Worm (Caenorhabditis elegans) whole organism, L4/young adult: Measurements from ENCODE around the gene F28H7.7.

Experiments used
- W03F9.2 ChIP-seq: fragments of 150-350 bp; optimal IDR thresholded peaks from 2 replicates; lab custom pipeline; 2014; ENCODE audit warnings: missing biosample characterization, missing genetic modification characterization
- dao-5 ChIP-seq: sonication (generic microtip); optimal IDR thresholded peaks from 2 replicates; lab custom pipeline; 2016; ENCODE audit warnings: missing genotype, missing genetic modification characterization, moderate library complexity, missing compliant biosample characterization
- him-1 ChIP-seq: sonication (generic microtip); optimal IDR thresholded peaks from 2 replicates; lab custom pipeline; 2016; ENCODE audit warnings: missing genotype, missing genetic modification reagents, missing genetic modification characterization, missing compliant biosample characterization

ce11 chrV:10750630-10751029 is 3.3 kb downstream of the F28H7.7 start, which contains the start of gene F28H7.3:
- TF ChIP-seq him-1 (tag; lab: Kevin White, UChicago) (no peak), W03F9.2 (tag; lab: Kevin White, UChicago) (no peak), dao-5 (no peak)
